Fruit fly (Drosophila melanogaster) whole organism, adult: ENCODE data around the gene Syt12.

Experiments used
- CG11617 ChIP-seq: fragments of 200-800 bp; sonication (Bioruptor generic); optimal IDR thresholded peaks from 2 replicates; lab custom pipeline; 2017; ENCODE audit warnings: mild to moderate bottlenecking, missing biosample characterization, missing genetic modification reagents, missing genetic modification characterization
- CG12768 ChIP-seq: fragments of 200-800 bp; sonication (Bioruptor generic); optimal IDR thresholded peaks from 2 replicates; lab custom pipeline; 2017; ENCODE audit warnings: missing biosample characterization, missing genetic modification characterization, mild to moderate bottlenecking, moderate library complexity, missing genetic modification reagents
- CG14711 ChIP-seq: fragments of 200-800 bp; sonication (Bioruptor generic); optimal IDR thresholded peaks from 2 replicates; lab custom pipeline; 2018; ENCODE audit warnings: missing biosample characterization, mild to moderate bottlenecking, missing genetic modification characterization, moderate library complexity
- CG1620 ChIP-seq: fragments of 200-800 bp; sonication (Bioruptor generic); optimal IDR thresholded peaks from 2 replicates; lab custom pipeline; 2016; ENCODE audit warnings: missing biosample characterization, missing genetic modification characterization
- CG33017 ChIP-seq: fragments of 200-800 bp; sonication (Bioruptor generic); optimal IDR thresholded peaks from 2 replicates; lab custom pipeline; 2018; ENCODE audit warnings: missing biosample characterization, mild to moderate bottlenecking, missing genetic modification characterization, moderate library complexity
- CG5204 ChIP-seq: fragments of 200-800 bp; sonication (Bioruptor generic); optimal IDR thresholded peaks from 2 replicates; lab custom pipeline; 2016; ENCODE audit warnings: missing biosample characterization, missing genetic modification characterization
- CG7045 ChIP-seq: fragments of 200-800 bp; sonication (Bioruptor generic); optimal IDR thresholded peaks from 2 replicates; lab custom pipeline; 2017; ENCODE audit warnings: missing biosample characterization, mild to moderate bottlenecking, missing genetic modification characterization
- CG7101 ChIP-seq: fragments of 200-800 bp; sonication (Bioruptor generic); optimal IDR thresholded peaks from 2 replicates; lab custom pipeline; 2018; ENCODE audit warnings: missing biosample characterization, mild to moderate bottlenecking, missing genetic modification characterization, moderate library complexity
- Clk ChIP-seq: fragments of 200-800 bp; sonication (Bioruptor generic); optimal IDR thresholded peaks from 2 replicates; lab custom pipeline; 2017; ENCODE audit warnings: missing biosample characterization, missing genetic modification characterization
- Crg-1 ChIP-seq: fragments of 200-800 bp; sonication (Bioruptor generic); optimal IDR thresholded peaks from 2 replicates; lab custom pipeline; 2016; ENCODE audit warnings: missing biosample characterization, missing genetic modification characterization
- Hr96 ChIP-seq: fragments of 200-800 bp; sonication (Bioruptor generic); optimal IDR thresholded peaks from 2 replicates; lab custom pipeline; 2016; ENCODE audit warnings: missing biosample characterization, missing genetic modification characterization
- Mnt ChIP-seq: fragments of 200-800 bp; sonication (Bioruptor generic); optimal IDR thresholded peaks from 2 replicates; lab custom pipeline; 2016; ENCODE audit warnings: missing biosample characterization, mild to moderate bottlenecking, missing genetic modification characterization
- bab1 ChIP-seq: fragments of 200-800 bp; sonication (Bioruptor generic); optimal IDR thresholded peaks from 3 replicates; lab custom pipeline; 2019; ENCODE audit warnings: missing biosample characterization, mild to moderate bottlenecking, missing genetic modification characterization, moderate library complexity
- cic ChIP-seq: fragments of 200-800 bp; sonication (Bioruptor generic); optimal IDR thresholded peaks from 2 replicates; lab custom pipeline; 2017; ENCODE audit warnings: missing biosample characterization, mild to moderate bottlenecking, missing genetic modification characterization, moderate library complexity
- cnc ChIP-seq, 2 experiments: fragments of >200 bp; optimal IDR thresholded peaks; 2 replicates each; lab custom pipeline; 2017
- kay ChIP-seq: fragments of 200-800 bp; sonication (Bioruptor generic); peaks from one replicate; lab custom pipeline; 2016; ENCODE audit warnings: missing biosample characterization, missing genetic modification characterization, borderline replicate concordance
- ovo ChIP-seq: fragments of 200-800 bp; sonication (Bioruptor generic); optimal IDR thresholded peaks from 2 replicates; lab custom pipeline; 2016; ENCODE audit warnings: missing biosample characterization, missing genetic modification characterization
- pad ChIP-seq: fragments of 200-800 bp; sonication (Bioruptor generic); optimal IDR thresholded peaks from 3 replicates; lab custom pipeline; 2017; ENCODE audit warnings: missing biosample characterization, missing genetic modification characterization, mild to moderate bottlenecking, moderate library complexity, missing genetic modification reagents
- tj ChIP-seq: fragments of 200-800 bp; sonication (Bioruptor generic); optimal IDR thresholded peaks from 3 replicates; lab custom pipeline; 2017; ENCODE audit warnings: missing biosample characterization, mild to moderate bottlenecking, missing genetic modification characterization, moderate library complexity
- toe ChIP-seq: fragments of 200-800 bp; sonication (Bioruptor generic); optimal IDR thresholded peaks from 2 replicates; lab custom pipeline; 2016; ENCODE audit warnings: missing biosample characterization, missing genetic modification characterization

The Syt12 gene

dm6 chrX:13383770-13384169, 24.7 kb downstream of the Syt12 start:
- TF ChIP-seq Mnt (GFP tag; lab: Kevin White, UChicago): peak; percentile 89
- peak; percentile 44 for TF ChIP-seq toe (GFP tag; lab: Kevin White, UChicago)
- peak; percentile 75 for TF ChIP-seq pad (GFP tag; lab: Kevin White, UChicago)
- peak; percentile 72 for TF ChIP-seq tj (GFP tag; lab: Kevin White, UChicago)
- TF ChIP-seq CG14711 (tag; lab: Kevin White, UChicago): peak; percentile 39
- TF ChIP-seq cic (GFP tag; lab: Kevin White, UChicago): peak; percentile 51
- TF ChIP-seq CG5204: no peak
- peak; percentile 55 for TF ChIP-seq CG11617 (GFP tag; lab: Kevin White, UChicago)
- no peak for TF ChIP-seq ovo (GFP tag; lab: Kevin White, UChicago)
- no peak for TF ChIP-seq Hr96 (GFP tag; lab: Kevin White, UChicago)
- no peak for TF ChIP-seq Clk (GFP tag; lab: Kevin White, UChicago)
- peak; percentile 48 for TF ChIP-seq CG12768 (GFP tag; lab: Kevin White, UChicago)
- TF ChIP-seq CG7101 (tag; lab: Kevin White, UChicago): peak; percentile 41
- no peak for TF ChIP-seq cnc (optimal IDR thresholded peaks at IDR 0.05; lab: Kevin White, UChicago)
- TF ChIP-seq CG7045: peak; percentile 9
- peak; percentile 61 for TF ChIP-seq bab1
- no peak for TF ChIP-seq kay (GFP tag; lab: Kevin White, UChicago)
- TF ChIP-seq CG1620: peak; percentile 77
- no peak for TF ChIP-seq CG33017 (tag; lab: Kevin White, UChicago)
- TF ChIP-seq Crg-1 (GFP tag; lab: Kevin White, UChicago): peak; percentile 59

- no peak for TF ChIP-seq cic (GFP tag; lab: Kevin White, UChicago)
- TF ChIP-seq tj (GFP tag; lab: Kevin White, UChicago): peak; percentile 3
- peak; percentile 28 for TF ChIP-seq pad (GFP tag; lab: Kevin White, UChicago)
These were observed 25.1 kb downstream of the Syt12 start for dm6 chrX:13384177-13384576.

- TF ChIP-seq CG7045: peak; percentile 3
- TF ChIP-seq CG12768 (GFP tag; lab: Kevin White, UChicago): peak; percentile 45
- TF ChIP-seq CG7101 (tag; lab: Kevin White, UChicago): peak; percentile 76
- no peak for TF ChIP-seq Clk (GFP tag; lab: Kevin White, UChicago)
- TF ChIP-seq Crg-1 (GFP tag; lab: Kevin White, UChicago): peak; percentile 81
- no peak for TF ChIP-seq Hr96 (GFP tag; lab: Kevin White, UChicago)
- TF ChIP-seq CG14711 (tag; lab: Kevin White, UChicago): peak; percentile 78
- peak; percentile 86 for TF ChIP-seq ovo (GFP tag; lab: Kevin White, UChicago)
- no peak for TF ChIP-seq cnc (optimal IDR thresholded peaks at IDR 0.05; lab: Kevin White, UChicago)
- peak; percentile 75 for TF ChIP-seq pad (GFP tag; lab: Kevin White, UChicago)
- TF ChIP-seq CG33017 (tag; lab: Kevin White, UChicago): peak; percentile 47
- TF ChIP-seq tj (GFP tag; lab: Kevin White, UChicago): peak; percentile 91
- peak; percentile 30 for TF ChIP-seq cic (GFP tag; lab: Kevin White, UChicago)
- peak; percentile 57 for TF ChIP-seq toe (GFP tag; lab: Kevin White, UChicago)
- peak; percentile 71 for TF ChIP-seq CG11617 (GFP tag; lab: Kevin White, UChicago)
- no peak for TF ChIP-seq CG5204
- peak; percentile 43 for TF ChIP-seq bab1
- peak; percentile 76 for TF ChIP-seq Mnt (GFP tag; lab: Kevin White, UChicago)
- TF ChIP-seq CG1620: peak; percentile 67
- TF ChIP-seq kay (GFP tag; lab: Kevin White, UChicago): peak; percentile 61
These were observed 25.7 kb downstream of the Syt12 start, which contains the start of the genes Rbp1-like and Tim9a for dm6 chrX:13384583-13385342. Gene Rbp1-like, minus strand, starts transcription at chrX:13384877. Gene Tim9a, plus strand, starts transcription at chrX:13385210.

- TF ChIP-seq pad (GFP tag; lab: Kevin White, UChicago): no peak
- no peak for TF ChIP-seq ovo (GFP tag; lab: Kevin White, UChicago)
- no peak for TF ChIP-seq CG11617 (GFP tag; lab: Kevin White, UChicago)
- TF ChIP-seq Hr96 (GFP tag; lab: Kevin White, UChicago): no peak
- TF ChIP-seq kay (GFP tag; lab: Kevin White, UChicago): no peak
- TF ChIP-seq Clk (GFP tag; lab: Kevin White, UChicago): no peak
- TF ChIP-seq cic (GFP tag; lab: Kevin White, UChicago): no peak
- no peak for TF ChIP-seq CG12768 (GFP tag; lab: Kevin White, UChicago)
- TF ChIP-seq CG5204: no peak
- no peak for TF ChIP-seq CG7045
- TF ChIP-seq Crg-1 (GFP tag; lab: Kevin White, UChicago): no peak
- TF ChIP-seq toe (GFP tag; lab: Kevin White, UChicago): no peak
- no peak for TF ChIP-seq cnc (optimal IDR thresholded peaks at IDR 0.05; lab: Kevin White, UChicago)
- no peak for TF ChIP-seq CG14711 (tag; lab: Kevin White, UChicago)
- no peak for TF ChIP-seq bab1
- TF ChIP-seq CG1620: no peak
- no peak for TF ChIP-seq CG33017 (tag; lab: Kevin White, UChicago)
- no peak for TF ChIP-seq tj (GFP tag; lab: Kevin White, UChicago)
- no peak for TF ChIP-seq CG7101 (tag; lab: Kevin White, UChicago)
These were observed 27.7 kb downstream of the Syt12 start for dm6 chrX:13386776-13387175.

dm6 chrX:13387373-13387850, 28.4 kb downstream of the Syt12 start, which contains the start of the genes Ype and CG1662:
Gene Ype, minus strand, starts transcription at chrX:13387417.
Gene CG1662, plus strand, starts transcription at chrX:13387563.
- peak; percentile 94 for TF ChIP-seq Mnt (GFP tag; lab: Kevin White, UChicago)
- TF ChIP-seq pad (GFP tag; lab: Kevin White, UChicago): peak; percentile 79
- TF ChIP-seq toe (GFP tag; lab: Kevin White, UChicago): peak; percentile 81
- no peak for TF ChIP-seq Hr96 (GFP tag; lab: Kevin White, UChicago)
- no peak for TF ChIP-seq CG5204
- TF ChIP-seq bab1: peak; percentile 86
- TF ChIP-seq CG7101 (tag; lab: Kevin White, UChicago): peak; percentile 88
- no peak for TF ChIP-seq cnc (optimal IDR thresholded peaks at IDR 0.05; lab: Kevin White, UChicago)
- peak; percentile 63 for TF ChIP-seq CG7045
- TF ChIP-seq Clk (GFP tag; lab: Kevin White, UChicago): peak; percentile 53
- peak; percentile 47 for TF ChIP-seq CG12768 (GFP tag; lab: Kevin White, UChicago)
- peak; percentile 91 for TF ChIP-seq CG11617 (GFP tag; lab: Kevin White, UChicago)
- TF ChIP-seq Crg-1 (GFP tag; lab: Kevin White, UChicago): peak; percentile 83
- TF ChIP-seq kay (GFP tag; lab: Kevin White, UChicago): peak; percentile 89
- TF ChIP-seq CG33017 (tag; lab: Kevin White, UChicago): peak; percentile 58
- TF ChIP-seq cic (GFP tag; lab: Kevin White, UChicago): peak; percentile 14
- TF ChIP-seq tj (GFP tag; lab: Kevin White, UChicago): peak; percentile 89
- peak; percentile 82 for TF ChIP-seq ovo (GFP tag; lab: Kevin White, UChicago)
- TF ChIP-seq CG14711 (tag; lab: Kevin White, UChicago): peak; percentile 99
- peak; percentile 93 for TF ChIP-seq CG1620
